Fruit fly (Drosophila melanogaster): ENCODE data around the gene ND-ASHI.

The ND-ASHI gene

DNA sequence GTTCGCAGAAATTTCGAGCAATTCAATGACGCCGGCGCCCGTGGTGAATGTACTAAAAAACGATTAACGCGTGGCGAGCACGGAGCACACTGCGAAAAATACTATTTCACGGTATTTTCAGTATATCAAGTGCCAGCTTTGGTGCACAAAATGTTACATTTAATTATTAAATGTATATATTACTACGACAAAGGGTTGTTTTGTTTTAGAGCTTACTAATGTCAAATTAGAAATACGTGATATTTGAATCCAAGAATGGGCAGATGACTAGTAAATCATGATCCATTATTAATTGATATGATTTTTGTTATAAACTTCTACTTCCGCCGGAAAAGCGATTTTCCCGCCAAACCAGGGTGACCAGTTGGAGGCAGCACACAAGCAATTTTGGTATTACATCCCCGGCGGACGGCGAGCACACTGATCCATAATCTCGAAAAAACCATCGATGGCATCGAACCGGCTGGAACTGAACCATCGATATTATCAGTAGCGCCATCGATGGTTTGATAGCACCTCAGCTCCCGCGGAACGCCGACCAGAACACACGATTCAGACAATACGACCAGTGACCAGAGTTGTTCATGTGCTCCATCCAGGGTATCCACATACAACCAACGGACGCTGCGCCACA is 24.6 kb downstream of the ND-ASHI start, which contains the start of the genes CG3226 and Cdc7 (continued):
- TF ChIP-seq ATbp (GFP tag; optimal IDR thresholded peaks at IDR 0.05) (peak; percentile 69), CG6689 (GFP tag; IDR thresholded peaks at IDR 0.05) (no peak), CG12942 (GFP tag; optimal IDR thresholded peaks at IDR 0.05) (no peak), CG7271 (tag; optimal IDR thresholded peaks at IDR 0.05) (peak; percentile 81), CG10274 (GFP tag; optimal IDR thresholded peaks at IDR 0.05) (peak; percentile 57), lab (GFP tag; optimal IDR thresholded peaks at IDR 0.05) (peak; percentile 90), Dp (GFP tag; optimal IDR thresholded peaks at IDR 0.05) (peak; percentile 62), slbo (GFP tag; IDR thresholded peaks at IDR 0.05) (peak; percentile 39; the same call in 1 of the 2 replicates), Nf-YB (GFP tag; optimal IDR thresholded peaks at IDR 0.05) (peak; percentile 59), CG30431 (GFP tag; optimal IDR thresholded peaks at IDR 0.05) (peak; percentile 42), Xrp1 (GFP tag; IDR thresholded peaks at IDR 0.05) (no peak), CG17802 (tag; optimal IDR thresholded peaks at IDR 0.05) (peak; percentile 38), NFAT (GFP tag; IDR thresholded peaks at IDR 0.05) (peak; percentile 58; the same call in 1 of the 2 replicates), ken (GFP tag; IDR thresholded peaks at IDR 0.05) (no peak), grau (tag; optimal IDR thresholded peaks at IDR 0.05) (peak; percentile 69), CG13624 (GFP tag; optimal IDR thresholded peaks at IDR 0.05) (peak; percentile 48), wor (GFP tag; IDR thresholded peaks at IDR 0.05) (no peak), CG34224 (GFP tag; IDR thresholded peaks at IDR 0.05; ENCODE audit: partially characterized antibody) (peak; percentile 45; the same call in 2 of the 3 replicates), cas (GFP tag; IDR thresholded peaks at IDR 0.05) (no peak), CG30020 (tag; optimal IDR thresholded peaks at IDR 0.05) (peak; percentile 61), ato (GFP tag; IDR thresholded peaks at IDR 0.05; ENCODE audit: partially characterized antibody) (peak; percentile 73), gcm (GFP tag; optimal IDR thresholded peaks at IDR 0.05) (peak; percentile 74), gem (tag; optimal IDR thresholded peaks at IDR 0.05) (peak; percentile 65), en (GFP tag; optimal IDR thresholded peaks at IDR 0.05) (no peak), Sry-β (GFP tag; optimal IDR thresholded peaks at IDR 0.05) (peak; percentile 48), Fer2 (tag; optimal IDR thresholded peaks at IDR 0.05) (peak; percentile 67), cwo (GFP tag; optimal IDR thresholded peaks at IDR 0.05) (peak; percentile 40), CoRest (tag; optimal IDR thresholded peaks at IDR 0.05) (peak; percentile 80), Oaz (GFP tag; IDR thresholded peaks at IDR 0.05) (no peak), Blimp-1 (GFP tag; optimal IDR thresholded peaks at IDR 0.05) (peak; percentile 19), caup (GFP tag; optimal IDR thresholded peaks at IDR 0.05; ENCODE audit: severe bottlenecking) (peak; percentile 91), MTF-1 (GFP tag; optimal IDR thresholded peaks at IDR 0.05; ENCODE audit: borderline replicate concordance) (peak; percentile 2), Ssrp (tag; optimal IDR thresholded peaks at IDR 0.05) (peak; percentile 7), zen (tag; optimal IDR thresholded peaks at IDR 0.05) (peak; percentile 23), Asciz (GFP tag; optimal IDR thresholded peaks at IDR 0.05) (peak; percentile 65), Bteb2 (GFP tag; optimal IDR thresholded peaks at IDR 0.05) (no peak), mirr (GFP tag; optimal IDR thresholded peaks at IDR 0.05) (peak; percentile 73), bcd (GFP tag; optimal IDR thresholded peaks at IDR 0.05) (peak; percentile 83), z (GFP tag; IDR thresholded peaks at IDR 0.05) (no peak), CG17186 (GFP tag; optimal IDR thresholded peaks at IDR 0.05) (peak; percentile 65), CG3838 (GFP tag; optimal IDR thresholded peaks at IDR 0.05) (peak; percentile 35), CG18262 (tag; optimal IDR thresholded peaks at IDR 0.05) (peak; percentile 64), Atf-2 (GFP tag; optimal IDR thresholded peaks at IDR 0.05) (no peak), Chrac-16 (GFP tag; optimal IDR thresholded peaks at IDR 0.05) (peak; percentile 38), ro (GFP tag; IDR thresholded peaks at IDR 0.05) (no peak), CG10366 (GFP tag; IDR thresholded peaks at IDR 0.05) (peak; percentile 25; the same call in 1 of the 2 replicates), corto (GFP tag; optimal IDR thresholded peaks at IDR 0.05) (no peak), gce (GFP tag; IDR thresholded peaks at IDR 0.05) (0 out of 3 replicates have a peak, but pooled peaks have one; percentile 35)

All from whole organism, embryonic.